Worm (Caenorhabditis elegans) whole organism, L1 larva: ENCODE measurements around the gene srx-7.

Source experiments
- C04F5.9 ChIP-seq: sonication (generic microtip); optimal IDR thresholded peaks from 2 replicates; lab custom pipeline; 2016; ENCODE audit warnings: missing genetic modification characterization, missing compliant biosample characterization
- F16B12.6 ChIP-seq: fragments of 150-350 bp; optimal IDR thresholded peaks from 2 replicates; lab custom pipeline; 2014; ENCODE audit warnings: missing biosample characterization, missing genetic modification characterization
- alr-1 ChIP-seq: fragments of 200-800 bp; sonication (Bioruptor generic); optimal IDR thresholded peaks from 2 replicates; lab custom pipeline; 2018; ENCODE audit warnings: borderline replicate concordance, mild to moderate bottlenecking, missing genetic modification characterization, missing compliant biosample characterization
- aly-2 ChIP-seq: fragments of 150-350 bp; optimal IDR thresholded peaks from 2 replicates; lab custom pipeline; 2014; ENCODE audit warnings: missing biosample characterization, missing genetic modification characterization
- ceh-8 ChIP-seq: fragments of 200-800 bp; sonication (Bioruptor generic); optimal IDR thresholded peaks from 2 replicates; lab custom pipeline; 2018; ENCODE audit warnings: mild to moderate bottlenecking, missing genetic modification characterization, moderate library complexity, missing compliant biosample characterization
- ceh-88 ChIP-seq: fragments of 200-800 bp; sonication (Bioruptor generic); IDR thresholded peaks from 2 replicates; pipeline ENCODE4 v1.3.6; 2022; ENCODE audit warnings: missing genetic modification characterization, missing compliant biosample characterization
- ceh-90 ChIP-seq: sonication (generic microtip); optimal IDR thresholded peaks from 2 replicates; lab custom pipeline; 2016; ENCODE audit warnings: missing genetic modification characterization, missing compliant biosample characterization
- ces-1 ChIP-seq: fragments of 150-350 bp; optimal IDR thresholded peaks from 2 replicates; lab custom pipeline; 2014; ENCODE audit warnings: missing biosample characterization, missing genetic modification reagents, missing genetic modification characterization
- dpl-1 ChIP-seq, 3 experiments: fragments of 150-350 bp in 2 of 3; sonication (generic microtip) in 1 of 3; optimal IDR thresholded peaks; 2 replicates each; lab custom pipeline; 2014 to 2017; ENCODE audit warnings: missing biosample characterization in 3 of 3, missing genetic modification characterization in 3 of 3, missing genetic modification reagents in 3 of 3
- efl-1 ChIP-seq, 4 experiments: fragments of 150-350 bp; optimal IDR thresholded peaks in 3 of 4; peaks in 1 of 4; 1 replicate in 1 of 4; 2 replicates in 3 of 4; lab custom pipeline; 2014; ENCODE audit warnings: missing biosample characterization in 2 of 4, missing genetic modification characterization in 2 of 4, missing genetic modification reagents in 2 of 4
- efl-3 ChIP-seq: fragments of 200-800 bp; sonication (Bioruptor generic); optimal IDR thresholded peaks from 2 replicates; lab custom pipeline; 2018; ENCODE audit warnings: mild to moderate bottlenecking, missing genetic modification characterization, missing compliant biosample characterization
- egl-13 ChIP-seq: sonication (generic microtip); optimal IDR thresholded peaks from 2 replicates; lab custom pipeline; 2016; ENCODE audit warnings: missing genotype, missing genetic modification reagents, missing genetic modification characterization, missing compliant biosample characterization
- egl-27 ChIP-seq, 2 experiments: fragments of 150-350 bp in 1 of 2; sonication (generic microtip); optimal IDR thresholded peaks; 3 replicates each; lab custom pipeline; 2017 to 2018; ENCODE audit warnings: missing biosample characterization in 2 of 2, missing genetic modification characterization in 2 of 2, missing genetic modification reagents in 2 of 2
- elt-3 ChIP-seq, 6 experiments: fragments of 150-350 bp in 1 of 6; sonication (generic microtip); optimal IDR thresholded peaks; 2 replicates each; lab custom pipeline; 2017 to 2018; ENCODE audit warnings: missing biosample characterization in 6 of 6, missing genetic modification characterization in 6 of 6, inconsistent platforms in 1 of 6
- ets-5 ChIP-seq: fragments of 200-800 bp; sonication (Bioruptor generic); IDR thresholded peaks from 2 replicates; pipeline ENCODE4 v1.3.6; 2022; ENCODE audit warnings: missing genetic modification characterization, missing compliant biosample characterization
- hlh-4 ChIP-seq: sonication (generic microtip); optimal IDR thresholded peaks from 2 replicates; lab custom pipeline; 2016; ENCODE audit warnings: mild to moderate bottlenecking, missing genetic modification characterization, missing compliant biosample characterization
- hpl-2 ChIP-seq: fragments of 150-350 bp; optimal IDR thresholded peaks from 2 replicates; lab custom pipeline; 2014; ENCODE audit warnings: missing biosample characterization, missing genetic modification reagents, missing genetic modification characterization
- isw-1 ChIP-seq: fragments of 200-800 bp; sonication (Bioruptor generic); IDR thresholded peaks from 2 replicates; pipeline ENCODE4 v1.3.6; 2022; ENCODE audit warnings: missing genetic modification characterization, missing compliant biosample characterization
- lin-15B ChIP-seq: fragments of 150-350 bp; sonication (generic microtip); optimal IDR thresholded peaks from 3 replicates; lab custom pipeline; 2014; ENCODE audit warnings: missing biosample characterization, missing genetic modification characterization
- lsy-2 ChIP-seq, 2 experiments: fragments of 150-350 bp; optimal IDR thresholded peaks; 2 replicates each; lab custom pipeline; 2014; ENCODE audit warnings: missing biosample characterization in 2 of 2, missing genetic modification characterization in 2 of 2
- mef-2 ChIP-seq: fragments of 150-350 bp; optimal IDR thresholded peaks from 2 replicates; lab custom pipeline; 2014; ENCODE audit warnings: missing biosample characterization, missing genetic modification characterization
- mep-1 ChIP-seq: fragments of 150-350 bp; optimal IDR thresholded peaks from 2 replicates; lab custom pipeline; 2014; ENCODE audit warnings: missing biosample characterization, missing genetic modification characterization
- nhr-11 ChIP-seq: fragments of 150-350 bp; optimal IDR thresholded peaks from 2 replicates; lab custom pipeline; 2014; ENCODE audit warnings: missing biosample characterization, missing genetic modification characterization
- nhr-12 ChIP-seq: sonication (generic microtip); optimal IDR thresholded peaks from 2 replicates; lab custom pipeline; 2017; ENCODE audit warnings: missing biosample characterization, missing genetic modification characterization
- nhr-237 ChIP-seq: fragments of 150-350 bp; optimal IDR thresholded peaks from 2 replicates; lab custom pipeline; 2014; ENCODE audit warnings: missing biosample characterization, missing genetic modification characterization
- nhr-76 ChIP-seq: sonication (generic microtip); optimal IDR thresholded peaks from 2 replicates; lab custom pipeline; 2017; ENCODE audit warnings: missing biosample characterization, missing genetic modification characterization
- nhr-77 ChIP-seq: fragments of 150-350 bp; optimal IDR thresholded peaks from 2 replicates; lab custom pipeline; 2014; ENCODE audit warnings: missing biosample characterization, missing genetic modification characterization
- pax-3 ChIP-seq: fragments of 200-800 bp; sonication (Bioruptor generic); optimal IDR thresholded peaks from 2 replicates; lab custom pipeline; 2018; ENCODE audit warnings: mild to moderate bottlenecking, missing genetic modification characterization, moderate library complexity, missing compliant biosample characterization
- skn-1 ChIP-seq: fragments of 150-350 bp; optimal IDR thresholded peaks from 2 replicates; lab custom pipeline; 2014; ENCODE audit warnings: missing biosample characterization, missing genetic modification characterization
- snpc-4 ChIP-seq: fragments of 150-350 bp; optimal IDR thresholded peaks from 2 replicates; lab custom pipeline; 2014; ENCODE audit warnings: missing biosample characterization, missing genetic modification characterization
- snu-23 ChIP-seq: sonication (generic microtip); optimal IDR thresholded peaks from 2 replicates; lab custom pipeline; 2016; ENCODE audit warnings: missing genetic modification characterization, missing compliant biosample characterization
- tbx-2 ChIP-seq: sonication (generic microtip); optimal IDR thresholded peaks from 2 replicates; lab custom pipeline; 2016; ENCODE audit warnings: missing genetic modification characterization, missing compliant biosample characterization
- unc-130 ChIP-seq: fragments of 150-350 bp; optimal IDR thresholded peaks from 2 replicates; lab custom pipeline; 2017; ENCODE audit warnings: missing biosample characterization, missing genetic modification characterization, inconsistent platforms
- unc-86 ChIP-seq: sonication (generic microtip); optimal IDR thresholded peaks from 2 replicates; lab custom pipeline; 2016; ENCODE audit warnings: missing genetic modification characterization, missing compliant biosample characterization
- unc-98 ChIP-seq: fragments of 200-800 bp; sonication (Bioruptor generic); IDR thresholded peaks from 2 replicates; pipeline ENCODE4 v1.3.6; 2022; ENCODE audit warnings: missing genetic modification characterization, missing compliant biosample characterization
- vab-15 ChIP-seq: sonication (generic microtip); optimal IDR thresholded peaks from 2 replicates; lab custom pipeline; 2017; ENCODE audit warnings: missing genotype, mild to moderate bottlenecking, missing genetic modification characterization, missing compliant biosample characterization
- xbp-1 ChIP-seq: sonication (generic microtip); optimal IDR thresholded peaks from 2 replicates; lab custom pipeline; 2016; ENCODE audit warnings: missing genetic modification characterization, missing compliant biosample characterization
- zag-1 ChIP-seq: fragments of 150-350 bp; optimal IDR thresholded peaks from 2 replicates; lab custom pipeline; 2014; ENCODE audit warnings: missing biosample characterization, missing genetic modification characterization
- ztf-11 ChIP-seq, 2 experiments: sonication (generic microtip); optimal IDR thresholded peaks; 2 replicates each; lab custom pipeline; 2016 to 2017; ENCODE audit warnings: missing genetic modification characterization in 2 of 2, missing biosample characterization in 1 of 2, missing compliant biosample characterization in 1 of 2
- ztf-4 ChIP-seq: fragments of 150-350 bp; optimal IDR thresholded peaks from 2 replicates; lab custom pipeline; 2014; ENCODE audit warnings: missing biosample characterization, missing genetic modification characterization

The srx-7 gene

ce11 chrV:543169-543568 is 16.8 kb upstream of the srx-7 start, which contains the start of gene C14C6.3:
TSS of gene C14C6.3 (plus strand) at chrV:543469.
- TF ChIP-seq unc-98 (GFP tag; lab: Robert Waterston, UW), result no peak
- no peak for TF ChIP-seq nhr-77
- no peak for TF ChIP-seq lin-15B (tag; lab: Kevin White, UChicago)
- TF ChIP-seq xbp-1 (tag; lab: Kevin White, UChicago), result no peak
- no peak for TF ChIP-seq ceh-8
- no peak for TF ChIP-seq nhr-237 (tag; lab: Kevin White, UChicago)
- no peak for TF ChIP-seq isw-1 (GFP tag; lab: Robert Waterston, UW)
- no peak for TF ChIP-seq efl-3 (GFP tag; lab: Kevin White, UChicago)
- TF ChIP-seq ets-5 (GFP tag; lab: Robert Waterston, UW), result no peak
- TF ChIP-seq hpl-2, result no peak
- TF ChIP-seq tbx-2 (tag; lab: Kevin White, UChicago), result no peak
- TF ChIP-seq C04F5.9 (tag; lab: Kevin White, UChicago), result no peak
- no peak for TF ChIP-seq unc-86 (tag; lab: Kevin White, UChicago)
- TF ChIP-seq aly-2 (tag; lab: Kevin White, UChicago), result no peak
- TF ChIP-seq ceh-88 (GFP tag; lab: Robert Waterston, UW), result no peak
- no peak for TF ChIP-seq hlh-4 (tag; lab: Kevin White, UChicago)
- no peak for TF ChIP-seq skn-1
- no peak for TF ChIP-seq F16B12.6 (tag; lab: Kevin White, UChicago)
- no peak for TF ChIP-seq ces-1 (GFP tag; lab: Kevin White, UChicago)
- TF ChIP-seq nhr-11 (tag; lab: Kevin White, UChicago), result no peak

ce11 chrV:547980-548379 is 12.0 kb upstream of the srx-7 start, which contains the start of gene C14C6.6:
TSS of gene C14C6.6 (minus strand) at chrV:548080.
- TF ChIP-seq mef-2 (tag; lab: Kevin White, UChicago) (no peak), snu-23 (GFP tag; lab: Kevin White, UChicago) (no peak), unc-86 (tag; lab: Kevin White, UChicago) (no peak), lsy-2 (tag; optimal IDR thresholded peaks at IDR 0.05; lab: Kevin White, UChicago) (no peak), egl-27 (tag; optimal IDR thresholded peaks at IDR 0.05; lab: Kevin White, UChicago) (no peak), egl-13 (tag; lab: Kevin White, UChicago) (no peak), efl-1 (optimal IDR thresholded peaks at IDR 0.05; lab: Kevin White, UChicago) (no peak), efl-1 (GFP tag; optimal IDR thresholded peaks at IDR 0.05 in 1 of 2; lab: Kevin White, UChicago) (no peak), ceh-90 (tag; lab: Kevin White, UChicago) (no peak), ztf-11 (tag; optimal IDR thresholded peaks at IDR 0.05; lab: Kevin White, UChicago) (no peak)

- TF ChIP-seq unc-130 (tag; lab: Kevin White, UChicago) (no peak), mep-1 (no peak), ztf-11 (tag; optimal IDR thresholded peaks at IDR 0.05; lab: Kevin White, UChicago) (no peak), zag-1 (tag; lab: Kevin White, UChicago) (no peak), pax-3 (no peak), snu-23 (GFP tag; lab: Kevin White, UChicago) (no peak), ztf-4 (tag; lab: Kevin White, UChicago) (no peak), dpl-1 (GFP tag; optimal IDR thresholded peaks at IDR 0.05; lab: Kevin White, UChicago) (no peak), nhr-12 (tag; lab: Kevin White, UChicago) (no peak), vab-15 (tag; lab: Kevin White, UChicago) (no peak), hpl-2 (no peak), unc-86 (tag; lab: Kevin White, UChicago) (no peak), nhr-76 (tag; lab: Kevin White, UChicago) (no peak), snpc-4 (no peak), hlh-4 (tag; lab: Kevin White, UChicago) (no peak), ceh-90 (tag; lab: Kevin White, UChicago) (no peak), lsy-2 (tag; optimal IDR thresholded peaks at IDR 0.05; lab: Kevin White, UChicago) (no peak), alr-1 (tag; lab: Kevin White, UChicago) (no peak), elt-3 (tag; optimal IDR thresholded peaks at IDR 0.05; lab: Kevin White, UChicago) (no peak)
Observed at ce11 chrV:552406-552805, 7.6 kb upstream of the srx-7 start.
